Fruit fly (Drosophila melanogaster) whole organism, embryonic: Measurements from ENCODE around the gene Pex11c.

Experiments
- Aef1 ChIP-seq: fragments of 200-800 bp; sonication (Bioruptor generic); IDR thresholded peaks from 3 replicates; pipeline ENCODE4 v1.3.6; 2022; ENCODE audit warnings: missing biosample characterization, missing genetic modification characterization
- Atf-2 ChIP-seq: fragments of 200-800 bp; sonication (Bioruptor generic); optimal IDR thresholded peaks from 2 replicates; lab custom pipeline; 2016; ENCODE audit warnings: missing biosample characterization, missing genetic modification characterization
- CG10147 ChIP-seq: fragments of 200-800 bp; sonication (Bioruptor generic); optimal IDR thresholded peaks from 2 replicates; lab custom pipeline; 2019; ENCODE audit warnings: missing biosample characterization, mild to moderate bottlenecking, missing genetic modification characterization, moderate library complexity
- CG10274 ChIP-seq: fragments of 200-800 bp; sonication (Bioruptor generic); optimal IDR thresholded peaks from 3 replicates; lab custom pipeline; 2017; ENCODE audit warnings: missing biosample characterization, mild to moderate bottlenecking, missing genetic modification characterization
- CG12744 ChIP-seq: fragments of 200-800 bp; sonication (Bioruptor generic); optimal IDR thresholded peaks from 2 replicates; lab custom pipeline; 2016; ENCODE audit warnings: missing biosample characterization, missing genetic modification characterization
- CG14441 ChIP-seq: fragments of 200-800 bp; sonication (Bioruptor generic); IDR thresholded peaks from 2 replicates; pipeline ENCODE4 v1.3.6; 2022; ENCODE audit warnings: missing biosample characterization, missing genetic modification characterization
- CG15514 ChIP-seq: fragments of 200-800 bp; sonication (Bioruptor generic); optimal IDR thresholded peaks from 3 replicates; lab custom pipeline; 2017; ENCODE audit warnings: missing biosample characterization, missing genetic modification characterization, mild to moderate bottlenecking, moderate library complexity, missing genetic modification reagents
- CG1602 ChIP-seq: fragments of 200-800 bp; sonication (Bioruptor generic); optimal IDR thresholded peaks from 3 replicates; lab custom pipeline; 2016; ENCODE audit warnings: missing biosample characterization, missing genetic modification characterization
- CG1792 ChIP-seq: fragments of 200-800 bp; sonication (Bioruptor generic); optimal IDR thresholded peaks from 2 replicates; lab custom pipeline; 2016; ENCODE audit warnings: missing biosample characterization, missing genetic modification characterization
- CG2202 ChIP-seq: fragments of 200-800 bp; sonication (Bioruptor generic); optimal IDR thresholded peaks from 2 replicates; lab custom pipeline; 2018; ENCODE audit warnings: missing biosample characterization, mild to moderate bottlenecking, missing genetic modification characterization
- CG2712 ChIP-seq: fragments of 200-800 bp; optimal IDR thresholded peaks from 3 replicates; lab custom pipeline; 2019; ENCODE audit warnings: missing biosample characterization, mild to moderate bottlenecking, missing genetic modification characterization, moderate library complexity
- CG32532 ChIP-seq: fragments of 200-800 bp; sonication (Bioruptor generic); IDR thresholded peaks from 2 replicates; pipeline ENCODE4 v1.3.6; 2022; ENCODE audit warnings: missing biosample characterization, missing genetic modification characterization
- CG33557 ChIP-seq: fragments of 200-800 bp; sonication (Bioruptor generic); optimal IDR thresholded peaks from 2 replicates; lab custom pipeline; 2019; ENCODE audit warnings: missing biosample characterization, mild to moderate bottlenecking, missing genetic modification characterization, moderate library complexity
- CG3726 ChIP-seq: fragments of 200-800 bp; sonication (Bioruptor generic); IDR thresholded peaks from 3 replicates; pipeline ENCODE4, ENCODE4 v1.3.6; 2022; ENCODE audit warnings: missing biosample characterization, missing genetic modification characterization
- CG4424 ChIP-seq: fragments of 200-800 bp; sonication (Bioruptor generic); optimal IDR thresholded peaks from 3 replicates; lab custom pipeline; 2016; ENCODE audit warnings: missing biosample characterization, missing genetic modification characterization
- CG6175 ChIP-seq: fragments of 200-800 bp; sonication (Bioruptor generic); IDR thresholded peaks from 3 replicates; pipeline ENCODE4 v1.3.6; 2022; ENCODE audit warnings: missing biosample characterization, missing genetic modification characterization
- CG6654 ChIP-seq: fragments of 200-800 bp; sonication (Bioruptor generic); optimal IDR thresholded peaks from 2 replicates; lab custom pipeline; 2017; ENCODE audit warnings: missing biosample characterization, mild to moderate bottlenecking, missing genetic modification characterization
- CG7839 ChIP-seq: fragments of 200-800 bp; sonication (Bioruptor generic); optimal IDR thresholded peaks from 3 replicates; lab custom pipeline; 2018; ENCODE audit warnings: missing biosample characterization, mild to moderate bottlenecking, missing genetic modification characterization, moderate library complexity
- CG8089 ChIP-seq: fragments of 200-800 bp; sonication (Bioruptor generic); optimal IDR thresholded peaks from 3 replicates; lab custom pipeline; 2016; ENCODE audit warnings: missing biosample characterization, missing genetic modification characterization
- CG9876 ChIP-seq: fragments of 200-800 bp; sonication (Bioruptor generic); optimal IDR thresholded peaks from 2 replicates; lab custom pipeline; 2016; ENCODE audit warnings: missing biosample characterization, missing genetic modification characterization
- Deaf1 ChIP-seq: fragments of 200-800 bp; optimal IDR thresholded peaks from 3 replicates; lab custom pipeline; 2019; ENCODE audit warnings: missing biosample characterization, mild to moderate bottlenecking, missing genetic modification characterization, moderate library complexity
- Dll ChIP-seq: fragments of 200-800 bp; sonication (Bioruptor generic); IDR thresholded peaks from 4 replicates; pipeline ENCODE4 v1.3.6; 2022; ENCODE audit warnings: missing biosample characterization, missing genetic modification characterization; ENCODE audit not compliant: partially characterized antibody
- E2f2 ChIP-seq: fragments of 200-800 bp; sonication (Bioruptor generic); IDR thresholded peaks from 2 replicates; pipeline ENCODE4 v1.3.6; 2022; ENCODE audit warnings: missing biosample characterization, missing genetic modification characterization
- Ets65A ChIP-seq: fragments of 200-800 bp; sonication (Bioruptor generic); peaks from one replicate; lab custom pipeline; 2016; ENCODE audit warnings: missing biosample characterization, missing genetic modification characterization
- Ets97D ChIP-seq: fragments of 200-800 bp; sonication (Bioruptor generic); optimal IDR thresholded peaks from 3 replicates; lab custom pipeline; 2016; ENCODE audit warnings: missing biosample characterization, missing genetic modification characterization
- Hr3 ChIP-seq: fragments of 200-800 bp; sonication (Bioruptor generic); optimal IDR thresholded peaks from 3 replicates; lab custom pipeline; 2016; ENCODE audit warnings: missing biosample characterization, missing genetic modification characterization
- Lhr ChIP-seq: fragments of 200-800 bp; sonication (Bioruptor generic); optimal IDR thresholded peaks from 3 replicates; lab custom pipeline; 2017; ENCODE audit warnings: mild to moderate bottlenecking, missing biosample characterization, missing genetic modification reagents, missing genetic modification characterization
- Lpt ChIP-seq: fragments of >200 bp; optimal IDR thresholded peaks from 2 replicates; lab custom pipeline; 2018; ENCODE audit warnings: missing biosample characterization, missing genetic modification characterization
- Max ChIP-seq: fragments of 200-800 bp; sonication (Bioruptor generic); optimal IDR thresholded peaks from 2 replicates; lab custom pipeline; 2016; ENCODE audit warnings: missing biosample characterization, mild to moderate bottlenecking, missing genetic modification characterization
- Med ChIP-seq: fragments of 200-800 bp; sonication (Bioruptor generic); peaks from one replicate; lab custom pipeline; 2016; ENCODE audit warnings: missing biosample characterization, missing genetic modification characterization, mild to moderate bottlenecking, inconsistent platforms, moderate library complexity
- NFAT ChIP-seq: fragments of 200-800 bp; sonication (Bioruptor generic); IDR thresholded peaks from 2 replicates; pipeline ENCODE4 v1.3.6; 2022; ENCODE audit warnings: missing biosample characterization, missing genetic modification characterization
- Sox102F ChIP-seq: fragments of 200-800 bp; sonication (Bioruptor generic); optimal IDR thresholded peaks from 2 replicates; lab custom pipeline; 2018; ENCODE audit warnings: missing biosample characterization, mild to moderate bottlenecking, missing genetic modification characterization, moderate library complexity
- Trl ChIP-seq, 3 experiments: fragments of >200 bp in 2 of 3; fragments of 200-800 bp in 1 of 3; sonication (Bioruptor generic) in 1 of 3; optimal IDR thresholded peaks; 2 replicates in 1 of 3; 3 replicates in 2 of 3; lab custom pipeline; 2016 to 2017; ENCODE audit warnings: missing biosample characterization in 1 of 3, missing genetic modification characterization in 1 of 3
- amos ChIP-seq: fragments of 200-800 bp; sonication (Bioruptor generic); IDR thresholded peaks from 2 replicates; pipeline ENCODE4 v1.3.6; 2022; ENCODE audit warnings: missing biosample characterization, missing genetic modification characterization; ENCODE audit not compliant: partially characterized antibody
- ato ChIP-seq: fragments of 200-800 bp; sonication (Bioruptor generic); IDR thresholded peaks from 2 replicates; pipeline ENCODE4 v1.3.6; 2022; ENCODE audit warnings: missing biosample characterization, missing genetic modification characterization; ENCODE audit not compliant: partially characterized antibody
- bigmax ChIP-seq: fragments of 200-800 bp; sonication (Bioruptor generic); optimal IDR thresholded peaks from 2 replicates; lab custom pipeline; 2018; ENCODE audit warnings: missing biosample characterization, mild to moderate bottlenecking, missing genetic modification characterization
- br ChIP-seq: fragments of >200 bp; optimal IDR thresholded peaks from 2 replicates; lab custom pipeline; 2017
- cato ChIP-seq: fragments of 200-800 bp; sonication (Bioruptor generic); optimal IDR thresholded peaks from 2 replicates; lab custom pipeline; 2016; ENCODE audit warnings: missing biosample characterization, missing genetic modification characterization, borderline replicate concordance
- chm ChIP-seq: fragments of 200-800 bp; sonication (Bioruptor generic); IDR thresholded peaks from 2 replicates; pipeline ENCODE4 v1.3.6; 2022; ENCODE audit warnings: missing biosample characterization, missing genetic modification characterization
- crc ChIP-seq: fragments of 200-800 bp; sonication (Bioruptor generic); optimal IDR thresholded peaks from 2 replicates; lab custom pipeline; 2016; ENCODE audit warnings: missing biosample characterization, missing genetic modification characterization
- cwo ChIP-seq: fragments of 200-800 bp; sonication (Bioruptor generic); optimal IDR thresholded peaks from 3 replicates; lab custom pipeline; 2017; ENCODE audit warnings: missing biosample characterization, missing genetic modification characterization, mild to moderate bottlenecking, moderate library complexity, missing genetic modification reagents
- eyg ChIP-seq: fragments of 200-800 bp; sonication (Bioruptor generic); optimal IDR thresholded peaks from 3 replicates; lab custom pipeline; 2016; ENCODE audit warnings: missing biosample characterization, missing genetic modification characterization
- h ChIP-seq: fragments of >200 bp; optimal IDR thresholded peaks from 2 replicates; lab custom pipeline; 2017
- hbn ChIP-seq: fragments of 200-800 bp; sonication (Bioruptor generic); IDR thresholded peaks from 2 replicates; pipeline ENCODE4 v1.3.6; 2022; ENCODE audit warnings: missing biosample characterization, missing genetic modification characterization; ENCODE audit not compliant: partially characterized antibody
- nerfin-1 ChIP-seq: fragments of 200-800 bp; sonication (Bioruptor generic); optimal IDR thresholded peaks from 3 replicates; lab custom pipeline; 2019; ENCODE audit warnings: missing biosample characterization, mild to moderate bottlenecking, missing genetic modification characterization, moderate library complexity
- nmo ChIP-seq: fragments of 200-800 bp; sonication (Bioruptor generic); optimal IDR thresholded peaks from 2 replicates; lab custom pipeline; 2018; ENCODE audit warnings: missing biosample characterization, mild to moderate bottlenecking, missing genetic modification characterization, moderate library complexity
- pum ChIP-seq: fragments of 200-800 bp; sonication (Bioruptor generic); optimal IDR thresholded peaks from 2 replicates; lab custom pipeline; 2016; ENCODE audit warnings: missing biosample characterization, missing genetic modification characterization
- scrt ChIP-seq: fragments of 200-800 bp; sonication (Bioruptor generic); optimal IDR thresholded peaks from 2 replicates; lab custom pipeline; 2018; ENCODE audit warnings: missing biosample characterization, mild to moderate bottlenecking, missing genetic modification characterization, moderate library complexity
- unpg ChIP-seq: fragments of 200-800 bp; sonication (Bioruptor generic); optimal IDR thresholded peaks from 3 replicates; lab custom pipeline; 2018; ENCODE audit warnings: missing biosample characterization, mild to moderate bottlenecking, missing genetic modification characterization, moderate library complexity
- zen2 ChIP-seq: fragments of 200-800 bp; sonication (Bioruptor generic); IDR thresholded peaks from 3 replicates; pipeline ENCODE4 v1.3.6; 2022; ENCODE audit warnings: missing biosample characterization, missing genetic modification characterization; ENCODE audit not compliant: partially characterized antibody

The Pex11c gene

DNA sequence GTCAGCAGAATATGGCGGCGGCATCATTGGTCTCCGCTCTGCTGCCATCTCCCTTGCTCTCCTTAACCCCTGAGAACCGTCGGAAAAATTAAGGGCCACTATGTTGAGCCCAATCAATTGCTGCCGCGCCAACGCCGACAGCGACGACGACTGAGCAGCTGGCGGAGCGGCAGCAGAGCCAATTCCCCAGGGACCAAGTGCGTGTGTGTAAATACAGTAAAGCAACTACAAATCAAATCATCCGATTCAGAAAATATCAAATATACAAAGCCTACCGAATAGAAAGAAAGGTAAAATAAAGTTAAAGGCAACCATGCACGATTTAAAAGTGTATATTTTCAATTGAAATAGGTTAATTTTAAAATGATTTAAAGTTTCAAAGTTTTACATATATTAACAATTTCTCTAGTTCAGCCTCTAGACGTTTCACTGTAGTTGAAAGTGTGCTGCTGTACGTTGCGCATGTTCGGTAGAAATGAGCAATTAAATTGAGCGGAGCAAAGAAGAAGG is 46.4 kb upstream of the Pex11c start (continued):
- TF ChIP-seq CG1602 (GFP tag; lab: Kevin White, UChicago) (peak; percentile 8), CG3726 (GFP tag; lab: Robert Waterston, UW) (no peak), h (lab: Kevin White, UChicago) (no peak), NFAT (GFP tag; lab: Robert Waterston, UW) (0 out of 2 replicates have a peak, but pooled peaks have one; percentile 28), eyg (GFP tag; lab: Kevin White, UChicago) (no peak), nerfin-1 (tag; lab: Kevin White, UChicago) (peak; percentile 42), CG4424 (GFP tag; lab: Kevin White, UChicago) (peak; percentile 4), nmo (peak; percentile 60), Trl (optimal IDR thresholded peaks at IDR 0.05; lab: Kevin White, UChicago) (no peak), Trl (GFP tag; optimal IDR thresholded peaks at IDR 0.05; lab: Kevin White, UChicago) (peak; percentile 15), CG1792 (GFP tag; lab: Kevin White, UChicago) (no peak), Max (GFP tag; lab: Kevin White, UChicago) (peak; percentile 38), chm (GFP tag; lab: Robert Waterston, UW) (0 out of 2 replicates have a peak, but pooled peaks have one; percentile 9), CG6654 (GFP tag; lab: Kevin White, UChicago) (no peak), CG10147 (peak; percentile 61), br (lab: Kevin White, UChicago) (no peak), CG10274 (GFP tag; lab: Kevin White, UChicago) (no peak), Aef1 (GFP tag; lab: Robert Waterston, UW) (peak; percentile 38), Ets65A (GFP tag; lab: Kevin White, UChicago) (no peak), Dll (no peak), bigmax (GFP tag; lab: Kevin White, UChicago) (no peak), CG15514 (peak; percentile 43), Hr3 (GFP tag; lab: Kevin White, UChicago) (peak; percentile 2), zen2 (GFP tag; lab: Robert Waterston, UW) (no peak), ato (no peak), cato (no peak), CG6175 (GFP tag; lab: Robert Waterston, UW) (no peak), CG9876 (GFP tag; lab: Kevin White, UChicago) (peak; percentile 22), CG2712 (tag; lab: Kevin White, UChicago) (peak; percentile 72), pum (GFP tag; lab: Kevin White, UChicago) (peak; percentile 49), CG14441 (no peak), CG2202 (tag; lab: Kevin White, UChicago) (no peak), Atf-2 (GFP tag; lab: Kevin White, UChicago) (peak; percentile 5), Lpt (no peak), crc (GFP tag; lab: Kevin White, UChicago) (peak; percentile 15), CG8089 (no peak), E2f2 (peak; percentile 41; the same call in 1 of the 2 replicates), Sox102F (GFP tag; lab: Kevin White, UChicago) (peak; percentile 43), Ets97D (GFP tag; lab: Kevin White, UChicago) (peak; percentile 12), amos (GFP tag; lab: Robert Waterston, UW) (no peak), Med (peak; percentile 83), CG33557 (GFP tag; lab: Kevin White, UChicago) (peak; percentile 9), cwo (GFP tag; lab: Kevin White, UChicago) (peak; percentile 65), CG32532 (GFP tag; lab: Robert Waterston, UW) (peak; percentile 58; the same call in 1 of the 2 replicates), CG7839 (tag; lab: Kevin White, UChicago) (peak; percentile 68), CG12744 (GFP tag; lab: Kevin White, UChicago) (no peak), Lhr (GFP tag; lab: Kevin White, UChicago) (no peak), Deaf1 (tag; lab: Kevin White, UChicago) (peak; percentile 50), unpg (GFP tag; lab: Kevin White, UChicago) (peak; percentile 66), scrt (GFP tag; lab: Kevin White, UChicago) (peak; percentile 65), hbn (GFP tag; lab: Robert Waterston, UW) (no peak)
